Worm (Caenorhabditis elegans) whole organism, L3 larva: ENCODE data around the gene unc-69.
A peak's percentile ranks its signal among the peaks of the same experiment; 100 is the strongest.

ENCODE experiments used
- R02D3.7 ChIP-seq: fragments of 150-350 bp; optimal IDR thresholded peaks from 2 replicates; lab custom pipeline; 2014; ENCODE audit warnings: missing biosample characterization, missing genetic modification characterization
- ama-1 ChIP-seq: fragments of 150-350 bp; optimal IDR thresholded peaks from 2 replicates; lab custom pipeline; 2018
- ceh-16 ChIP-seq: sonication (generic microtip); optimal IDR thresholded peaks from 2 replicates; lab custom pipeline; 2017; ENCODE audit warnings: missing biosample characterization, missing genetic modification characterization
- ceh-28 ChIP-seq: fragments of 150-350 bp; optimal IDR thresholded peaks from 2 replicates; lab custom pipeline; 2014; ENCODE audit warnings: missing biosample characterization, missing genetic modification reagents, missing genetic modification characterization
- ceh-82 ChIP-seq: fragments of 150-350 bp; optimal IDR thresholded peaks from 2 replicates; lab custom pipeline; 2014; ENCODE audit warnings: missing biosample characterization, missing genetic modification characterization
- egl-27 ChIP-seq: sonication (generic microtip); optimal IDR thresholded peaks from 4 replicates; lab custom pipeline; 2017; ENCODE audit warnings: missing biosample characterization, missing genetic modification reagents, missing genetic modification characterization
- egl-5 ChIP-seq: fragments of 150-350 bp; optimal IDR thresholded peaks from 2 replicates; lab custom pipeline; 2017; ENCODE audit warnings: missing biosample characterization, missing genetic modification reagents, missing genetic modification characterization, inconsistent platforms
- elt-1 ChIP-seq: fragments of 150-350 bp; optimal IDR thresholded peaks from 2 replicates; lab custom pipeline; 2014; ENCODE audit warnings: missing biosample characterization, missing genetic modification characterization
- elt-2 ChIP-seq: sonication (generic microtip); optimal IDR thresholded peaks from 2 replicates; lab custom pipeline; 2016; ENCODE audit warnings: missing genetic modification reagents, mild to moderate bottlenecking, missing genetic modification characterization, missing compliant biosample characterization
- elt-3 ChIP-seq, 3 experiments: fragments of 150-350 bp in 1 of 3; sonication (generic microtip) in 2 of 3; optimal IDR thresholded peaks; 2 replicates in 2 of 3; 4 replicates in 1 of 3; lab custom pipeline; 2014 to 2017; ENCODE audit warnings: missing biosample characterization in 3 of 3, missing genetic modification characterization in 3 of 3
- eor-1 ChIP-seq, 2 experiments: fragments of 150-350 bp; optimal IDR thresholded peaks; 2 replicates each; lab custom pipeline; 2014 to 2018; ENCODE audit warnings: missing biosample characterization in 2 of 2, missing genetic modification characterization in 2 of 2
- fkh-10 ChIP-seq: sonication (generic microtip); optimal IDR thresholded peaks from 2 replicates; lab custom pipeline; 2017; ENCODE audit warnings: missing biosample characterization, missing genetic modification reagents, missing genetic modification characterization
- fkh-2 ChIP-seq: fragments of 150-350 bp; optimal IDR thresholded peaks from 2 replicates; lab custom pipeline; 2014; ENCODE audit warnings: missing biosample characterization, missing genetic modification reagents, missing genetic modification characterization
- fos-1 ChIP-seq: fragments of 150-350 bp; optimal IDR thresholded peaks from 2 replicates; lab custom pipeline; 2014; ENCODE audit warnings: missing biosample characterization, missing genetic modification characterization
- hmg-11 ChIP-seq: sonication (generic microtip); optimal IDR thresholded peaks from 2 replicates; lab custom pipeline; 2016; ENCODE audit warnings: missing genetic modification characterization, missing compliant biosample characterization
- jun-1 ChIP-seq: fragments of 150-350 bp; optimal IDR thresholded peaks from 2 replicates; lab custom pipeline; 2014; ENCODE audit warnings: missing biosample characterization, missing genetic modification reagents, missing genetic modification characterization
- lin-15B ChIP-seq: fragments of 150-350 bp; optimal IDR thresholded peaks from 2 replicates; lab custom pipeline; 2014; ENCODE audit warnings: missing biosample characterization, missing genetic modification characterization
- lin-39 ChIP-seq: fragments of 150-350 bp; optimal IDR thresholded peaks from 2 replicates; lab custom pipeline; 2018; ENCODE audit warnings: missing biosample characterization, missing genetic modification reagents, missing genetic modification characterization
- lsy-12 ChIP-seq: sonication (generic microtip); optimal IDR thresholded peaks from 2 replicates; lab custom pipeline; 2016; ENCODE audit warnings: mild to moderate bottlenecking, missing genetic modification characterization, missing compliant biosample characterization
- mml-1 ChIP-seq: fragments of 150-350 bp; sonication (generic microtip); optimal IDR thresholded peaks from 3 replicates; lab custom pipeline; 2014; ENCODE audit warnings: missing biosample characterization, missing genetic modification characterization
- nfya-1 ChIP-seq: sonication (generic microtip); optimal IDR thresholded peaks from 2 replicates; lab custom pipeline; 2017; ENCODE audit warnings: missing genetic modification characterization, mild to moderate bottlenecking, missing compliant biosample characterization, antibody characterized with exemption, moderate library complexity; ENCODE audit not compliant: insufficient read depth
- nhr-11 ChIP-seq: fragments of 150-350 bp; optimal IDR thresholded peaks from 2 replicates; lab custom pipeline; 2014; ENCODE audit warnings: missing biosample characterization, missing genetic modification characterization
- nhr-12 ChIP-seq: fragments of 150-350 bp; optimal IDR thresholded peaks from 2 replicates; lab custom pipeline; 2014; ENCODE audit warnings: missing biosample characterization, missing genetic modification characterization
- nhr-23 ChIP-seq: fragments of 150-350 bp; optimal IDR thresholded peaks from 2 replicates; lab custom pipeline; 2014; ENCODE audit warnings: missing biosample characterization, missing genetic modification reagents, missing genetic modification characterization
- nhr-237 ChIP-seq: fragments of 150-350 bp; optimal IDR thresholded peaks from 2 replicates; lab custom pipeline; 2014; ENCODE audit warnings: missing biosample characterization, missing genetic modification characterization
- nhr-25 ChIP-seq: sonication (generic microtip); optimal IDR thresholded peaks from 2 replicates; lab custom pipeline; 2017; ENCODE audit warnings: missing biosample characterization, missing genetic modification characterization
- nhr-28 ChIP-seq: fragments of 150-350 bp; optimal IDR thresholded peaks from 2 replicates; lab custom pipeline; 2014; ENCODE audit warnings: missing biosample characterization, missing genetic modification characterization
- nhr-43 ChIP-seq: sonication (generic microtip); optimal IDR thresholded peaks from 2 replicates; lab custom pipeline; 2016; ENCODE audit warnings: mild to moderate bottlenecking, missing genetic modification characterization, missing compliant biosample characterization; ENCODE audit not compliant: poor library complexity, severe bottlenecking
- nhr-67 ChIP-seq: fragments of 150-350 bp; optimal IDR thresholded peaks from 2 replicates; lab custom pipeline; 2014; ENCODE audit warnings: missing biosample characterization, missing genetic modification characterization
- nhr-76 ChIP-seq: fragments of 150-350 bp; sonication (generic microtip); optimal IDR thresholded peaks from 5 replicates; lab custom pipeline; 2014; ENCODE audit warnings: missing biosample characterization, missing genetic modification characterization
- pha-4 ChIP-seq: fragments of 150-350 bp; optimal IDR thresholded peaks from 2 replicates; lab custom pipeline; 2014; ENCODE audit warnings: missing biosample characterization, missing genetic modification reagents, missing genetic modification characterization
- pqm-1 ChIP-seq: fragments of 150-350 bp; optimal IDR thresholded peaks from 2 replicates; lab custom pipeline; 2017; ENCODE audit warnings: missing biosample characterization, missing genetic modification characterization, inconsistent platforms
- sea-2 ChIP-seq: fragments of 150-350 bp; sonication (generic microtip); optimal IDR thresholded peaks from 4 replicates; lab custom pipeline; 2014; ENCODE audit warnings: missing biosample characterization, missing genetic modification reagents, missing genetic modification characterization
- tbx-2 ChIP-seq: sonication (generic microtip); optimal IDR thresholded peaks from 2 replicates; lab custom pipeline; 2016; ENCODE audit warnings: mild to moderate bottlenecking, missing genetic modification characterization, missing compliant biosample characterization
- unc-39 ChIP-seq: sonication (generic microtip); optimal IDR thresholded peaks from 4 replicates; lab custom pipeline; 2017; ENCODE audit warnings: missing biosample characterization, missing genetic modification characterization
- unc-62 ChIP-seq: fragments of 150-350 bp; sonication (generic microtip); optimal IDR thresholded peaks from 4 replicates; lab custom pipeline; 2014; ENCODE audit warnings: missing biosample characterization, missing genetic modification reagents, missing genetic modification characterization
- zag-1 ChIP-seq: fragments of 150-350 bp; optimal IDR thresholded peaks from 2 replicates; lab custom pipeline; 2014; ENCODE audit warnings: missing biosample characterization, missing genetic modification characterization
- ztf-11 ChIP-seq: fragments of 150-350 bp; optimal IDR thresholded peaks from 2 replicates; lab custom pipeline; 2014; ENCODE audit warnings: missing biosample characterization, missing genetic modification characterization

The unc-69 gene

DNA sequence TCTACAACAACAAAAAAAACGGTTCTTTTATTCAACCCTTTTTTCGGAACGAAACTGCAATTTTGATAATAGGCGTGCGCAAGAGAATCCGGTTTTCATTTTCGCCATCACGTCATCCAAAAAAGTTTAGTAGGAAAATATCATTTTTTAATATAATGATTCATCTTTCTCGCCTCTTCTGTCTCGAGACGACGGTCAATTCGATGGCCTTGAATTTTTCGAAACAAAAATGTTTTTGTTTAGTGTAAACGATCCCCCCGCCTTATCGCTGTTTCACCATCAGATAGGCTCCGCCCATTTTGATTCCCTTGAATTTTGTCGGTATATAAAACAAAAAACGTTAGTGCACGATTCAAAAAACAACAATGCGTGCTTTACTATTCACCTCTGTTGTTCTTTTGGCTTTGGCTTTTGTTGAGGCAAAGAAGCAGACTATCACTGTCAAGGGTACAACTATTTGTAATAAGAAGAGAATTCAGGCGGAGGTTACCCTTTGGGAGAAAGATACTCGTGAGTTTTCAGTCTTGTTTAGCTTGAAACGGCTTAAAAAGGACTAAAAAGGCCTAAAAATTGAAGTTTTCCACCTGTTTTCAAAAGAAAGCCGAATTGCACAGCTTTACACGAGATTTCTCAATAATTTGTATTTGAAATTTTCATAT is 18.9 kb downstream of the unc-69 start, which contains the start of gene ttr-15:
ttr-15 (plus strand) TSS at position 340 of the 659 bp plus-strand sequence.
- no peak for TF ChIP-seq lin-39 (tag; lab: Kevin White, UChicago)
- no peak for TF ChIP-seq nhr-67 (tag; lab: Kevin White, UChicago)
- TF ChIP-seq ceh-28 (tag; lab: Kevin White, UChicago): peak; percentile 27
- no peak for TF ChIP-seq egl-5
- TF ChIP-seq nhr-23 (tag; lab: Kevin White, UChicago): peak; percentile 27
- peak; percentile 43 for TF ChIP-seq elt-1 (tag; lab: Kevin White, UChicago)
- peak; percentile 48 for TF ChIP-seq jun-1 (tag; lab: Kevin White, UChicago)
- peak; percentile 51 for TF ChIP-seq nhr-25 (tag; lab: Kevin White, UChicago)
- no peak for TF ChIP-seq nfya-1 (tag; lab: Kevin White, UChicago)
- no peak for TF ChIP-seq unc-62 (GFP tag; lab: Kevin White, UChicago)
- no peak for TF ChIP-seq elt-2 (tag; lab: Kevin White, UChicago)
- TF ChIP-seq elt-3 (tag; optimal IDR thresholded peaks at IDR 0.05; lab: Kevin White, UChicago): no peak
- no peak for TF ChIP-seq nhr-12 (tag; lab: Kevin White, UChicago)
- TF ChIP-seq nhr-43 (tag; lab: Kevin White, UChicago): peak; percentile 61
- TF ChIP-seq fkh-10: no peak

DNA sequence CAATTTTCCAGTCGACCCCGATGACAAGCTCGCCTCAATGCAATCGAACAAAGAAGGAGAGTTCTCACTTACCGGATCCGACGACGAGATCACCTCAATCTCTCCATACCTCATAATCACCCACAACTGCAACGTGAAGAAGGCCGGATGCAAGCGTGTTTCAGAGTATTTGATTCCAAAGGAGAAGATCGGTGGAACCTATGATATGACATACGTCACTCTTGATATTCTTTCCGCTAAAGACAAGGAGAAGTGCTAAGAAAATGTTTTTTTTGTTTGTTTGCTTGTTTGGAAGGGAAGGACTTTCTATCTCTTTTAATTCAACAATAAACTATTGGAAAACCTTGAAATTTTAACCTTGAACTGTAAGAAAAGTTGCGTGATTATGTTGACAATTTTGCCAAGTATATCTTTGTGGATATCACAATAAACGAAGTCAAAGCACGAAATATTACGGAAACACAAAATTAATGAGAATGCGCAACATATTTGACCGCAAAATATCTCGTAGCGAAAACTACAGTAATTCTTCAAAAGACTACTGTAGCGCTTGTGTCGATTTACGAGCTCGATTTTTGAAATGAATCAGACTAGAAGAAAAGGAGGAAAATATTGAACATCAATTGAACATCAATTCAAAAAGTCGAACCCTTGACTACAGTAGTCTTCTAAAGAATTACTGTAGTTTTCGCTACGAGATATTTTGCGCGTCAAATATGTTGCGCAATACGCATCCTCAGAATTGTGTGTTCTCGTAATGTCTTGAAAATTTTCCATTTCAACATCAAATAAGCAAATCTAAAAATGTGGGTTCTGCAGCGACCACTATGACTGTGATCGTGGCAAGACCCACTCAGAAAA is 20.5 kb downstream of the unc-69 start:
- TF ChIP-seq tbx-2 (tag; lab: Kevin White, UChicago) (no peak), R02D3.7 (tag; lab: Kevin White, UChicago) (peak; percentile 19), nhr-25 (tag; lab: Kevin White, UChicago) (peak; percentile 39), lsy-12 (tag; lab: Kevin White, UChicago) (no peak), ceh-28 (tag; lab: Kevin White, UChicago) (peak; percentile 34), fkh-2 (no peak), hmg-11 (tag; lab: Kevin White, UChicago) (no peak), pha-4 (tag; lab: Kevin White, UChicago) (no peak), ama-1 (peak; percentile 66)

DNA sequence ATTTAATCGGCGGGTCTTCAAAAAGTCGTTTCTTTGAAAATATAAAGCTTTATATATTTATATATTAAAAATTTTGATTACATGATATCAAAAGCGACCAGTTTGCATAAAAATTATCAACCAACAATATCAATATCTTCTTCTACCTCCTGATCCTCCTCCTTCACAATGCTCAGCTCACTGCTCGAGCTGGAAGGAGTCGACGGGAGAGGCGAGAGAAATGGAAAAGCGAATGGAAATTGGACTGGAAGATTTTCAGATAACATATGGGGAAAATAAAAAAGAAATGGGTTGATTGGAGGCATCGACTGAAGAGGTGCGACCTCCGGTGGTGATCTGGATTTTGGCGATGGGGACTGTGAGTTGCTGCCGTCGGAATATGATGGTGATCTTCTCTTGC is 21.2 kb downstream of the unc-69 start:
- TF ChIP-seq tbx-2 (tag; lab: Kevin White, UChicago) (no peak), ztf-11 (tag; lab: Kevin White, UChicago) (no peak), unc-39 (tag; lab: Kevin White, UChicago) (no peak), ceh-82 (no peak), lin-15B (tag; lab: Kevin White, UChicago) (no peak), nfya-1 (tag; lab: Kevin White, UChicago) (no peak), nhr-43 (tag; lab: Kevin White, UChicago) (no peak), nhr-28 (tag; lab: Kevin White, UChicago) (no peak), ceh-16 (tag; lab: Kevin White, UChicago) (no peak), nhr-67 (tag; lab: Kevin White, UChicago) (no peak), nhr-23 (tag; lab: Kevin White, UChicago) (no peak)

DNA sequence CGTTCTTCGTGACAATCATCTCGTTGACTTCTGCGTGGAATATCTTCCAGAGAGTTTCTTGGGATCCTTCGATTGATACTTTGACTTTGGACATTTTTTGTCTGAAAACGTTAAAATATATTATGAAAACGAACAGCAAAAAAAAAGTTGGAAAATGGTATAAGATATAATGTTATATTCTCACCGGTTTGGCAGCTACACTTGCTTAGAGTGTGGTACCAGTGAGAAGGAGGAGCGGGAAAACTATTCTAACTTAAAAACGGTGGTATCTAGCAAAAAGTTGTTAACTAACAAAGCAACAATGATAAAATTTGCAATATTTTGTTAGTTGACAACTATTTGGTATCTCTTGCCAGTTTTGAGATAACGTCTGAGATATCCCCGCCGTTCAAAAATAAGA is 23.0 kb downstream of the unc-69 start, which contains the start of gene tbx-9:
tbx-9 (minus strand) TSS at position 101 of the 400 bp plus-strand sequence.
- TF ChIP-seq eor-1 (tag; optimal IDR thresholded peaks at IDR 0.05; lab: Kevin White, UChicago) (no peak), lin-39 (tag; lab: Kevin White, UChicago) (no peak), lsy-12 (tag; lab: Kevin White, UChicago) (no peak), nhr-67 (tag; lab: Kevin White, UChicago) (no peak), zag-1 (no peak), unc-39 (tag; lab: Kevin White, UChicago) (no peak), pqm-1 (tag; lab: Kevin White, UChicago) (no peak), fos-1 (tag; lab: Kevin White, UChicago) (no peak), tbx-2 (tag; lab: Kevin White, UChicago) (no peak), nhr-237 (tag; lab: Kevin White, UChicago) (no peak), nhr-76 (tag; lab: Kevin White, UChicago) (no peak), nhr-11 (no peak), nfya-1 (tag; lab: Kevin White, UChicago) (no peak), ceh-28 (tag; lab: Kevin White, UChicago) (no peak), egl-27 (tag; lab: Kevin White, UChicago) (no peak), sea-2 (GFP tag; lab: Kevin White, UChicago) (no peak), mml-1 (no peak), nhr-43 (tag; lab: Kevin White, UChicago) (no peak)
